Fruit fly (Drosophila melanogaster) whole organism, pupa: ENCODE results near the gene CG4287.
A peak's percentile ranks its signal among the peaks of the same experiment; 100 is the strongest.

Source experiments
- CG10348 ChIP-seq: fragments of 200-800 bp; sonication (Bioruptor generic); IDR thresholded peaks from 2 replicates; pipeline ENCODE4 v1.3.6; 2022; ENCODE audit warnings: missing biosample characterization, missing genetic modification characterization
- CG12605 ChIP-seq: fragments of 200-800 bp; sonication (Bioruptor generic); IDR thresholded peaks from 2 replicates; pipeline ENCODE4 v1.3.6; 2022; ENCODE audit warnings: missing biosample characterization, missing genetic modification characterization
- CG13204 ChIP-seq: fragments of 200-800 bp; sonication (Bioruptor generic); optimal IDR thresholded peaks from 2 replicates; lab custom pipeline; 2018; ENCODE audit warnings: missing biosample characterization, mild to moderate bottlenecking, missing genetic modification characterization, moderate library complexity
- CG14655 ChIP-seq: fragments of 200-800 bp; sonication (Bioruptor generic); optimal IDR thresholded peaks from 3 replicates; lab custom pipeline; 2017; ENCODE audit warnings: mild to moderate bottlenecking, missing biosample characterization, missing genetic modification reagents, missing genetic modification characterization
- CG15710 ChIP-seq: fragments of 200-800 bp; sonication (Bioruptor generic); optimal IDR thresholded peaks from 2 replicates; lab custom pipeline; 2018; ENCODE audit warnings: missing biosample characterization, mild to moderate bottlenecking, missing genetic modification characterization, moderate library complexity
- CG17806 ChIP-seq: fragments of 200-800 bp; sonication (Bioruptor generic); optimal IDR thresholded peaks from 2 replicates; lab custom pipeline; 2018; ENCODE audit warnings: missing biosample characterization, mild to moderate bottlenecking, missing genetic modification characterization, moderate library complexity
- CG32121 ChIP-seq: fragments of 200-800 bp; sonication (Bioruptor generic); IDR thresholded peaks from 2 replicates; pipeline ENCODE4 v1.3.6; 2022; ENCODE audit warnings: missing biosample characterization, missing genetic modification characterization
- CG34367 ChIP-seq: fragments of 200-800 bp; sonication (Bioruptor generic); optimal IDR thresholded peaks from 2 replicates; lab custom pipeline; 2018; ENCODE audit warnings: missing biosample characterization, mild to moderate bottlenecking, missing genetic modification characterization
- CG4496 ChIP-seq: fragments of 200-800 bp; sonication (Bioruptor generic); IDR thresholded peaks from 3 replicates; pipeline ENCODE4 v1.3.6; 2022; ENCODE audit warnings: missing biosample characterization, missing genetic modification characterization
- CG8159 ChIP-seq: fragments of 200-800 bp; sonication (Bioruptor generic); optimal IDR thresholded peaks from 3 replicates; lab custom pipeline; 2018; ENCODE audit warnings: missing biosample characterization, mild to moderate bottlenecking, missing genetic modification characterization, moderate library complexity
- CG8301 ChIP-seq: fragments of 200-800 bp; sonication (Bioruptor generic); optimal IDR thresholded peaks from 2 replicates; lab custom pipeline; 2018; ENCODE audit warnings: missing biosample characterization, mild to moderate bottlenecking, missing genetic modification characterization
- CG9948 ChIP-seq: fragments of 200-800 bp; sonication (Bioruptor generic); optimal IDR thresholded peaks from 2 replicates; lab custom pipeline; 2018; ENCODE audit warnings: missing biosample characterization, mild to moderate bottlenecking, missing genetic modification characterization, moderate library complexity
- D1 ChIP-seq: fragments of 200-800 bp; sonication (Bioruptor generic); optimal IDR thresholded peaks from 2 replicates; lab custom pipeline; 2018; ENCODE audit warnings: missing biosample characterization, mild to moderate bottlenecking, missing genetic modification characterization, moderate library complexity
- EcR ChIP-seq: fragments of 200-800 bp; sonication (Bioruptor generic); optimal IDR thresholded peaks from 3 replicates; lab custom pipeline; 2019; ENCODE audit warnings: missing biosample characterization, missing genetic modification characterization, mild to moderate bottlenecking, moderate library complexity, missing genetic modification reagents
- Ets98B ChIP-seq: fragments of 200-800 bp; sonication (Bioruptor generic); IDR thresholded peaks from 2 replicates; pipeline ENCODE4 v1.3.6; 2022; ENCODE audit warnings: missing biosample characterization, missing genetic modification characterization
- Pif1A ChIP-seq: fragments of 200-800 bp; sonication (Bioruptor generic); optimal IDR thresholded peaks from 3 replicates; lab custom pipeline; 2016; ENCODE audit warnings: missing biosample characterization, missing genetic modification characterization
- Pif1B ChIP-seq: fragments of 200-800 bp; sonication (Bioruptor generic); optimal IDR thresholded peaks from 3 replicates; lab custom pipeline; 2016; ENCODE audit warnings: missing biosample characterization, missing genetic modification characterization
- Snoo ChIP-seq: fragments of 200-800 bp; sonication (Bioruptor generic); optimal IDR thresholded peaks from 3 replicates; lab custom pipeline; 2017; ENCODE audit warnings: missing biosample characterization, mild to moderate bottlenecking, missing genetic modification characterization, inconsistent platforms
- fd96Ca ChIP-seq: fragments of 200-800 bp; sonication (Bioruptor generic); IDR thresholded peaks from 3 replicates; pipeline ENCODE4 v1.3.6; 2022; ENCODE audit warnings: missing biosample characterization, missing genetic modification characterization
- gl ChIP-seq: fragments of 200-800 bp; sonication (Bioruptor generic); optimal IDR thresholded peaks from 2 replicates; lab custom pipeline; 2018; ENCODE audit warnings: missing biosample characterization, mild to moderate bottlenecking, missing genetic modification characterization
- rn ChIP-seq: fragments of 200-800 bp; sonication (Bioruptor generic); IDR thresholded peaks from 2 replicates; pipeline ENCODE4 v1.3.6; 2022; ENCODE audit warnings: missing biosample characterization, missing genetic modification characterization

CG4287 gene

DNA sequence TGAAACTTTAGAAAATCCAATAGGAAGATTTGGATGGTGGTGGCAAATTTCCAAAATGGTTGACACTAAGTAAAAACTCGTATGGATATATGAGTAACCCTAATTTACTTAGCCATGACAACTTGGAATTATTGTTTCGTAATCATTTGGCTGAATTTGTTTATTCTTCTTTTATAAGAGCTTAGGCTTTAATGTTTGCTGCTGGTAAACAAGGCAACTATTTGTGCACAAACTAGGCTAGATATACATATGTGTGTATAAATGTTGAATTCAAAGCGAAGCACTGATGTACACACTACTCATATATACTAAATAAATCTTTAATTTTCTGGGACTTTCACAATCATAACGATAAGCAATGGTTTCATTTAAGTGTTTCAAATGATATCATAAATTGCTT, 42.3 kb upstream of the CG4287 start:
- no peak for TF ChIP-seq CG8159 (tag; lab: Kevin White, UChicago)
- no peak for TF ChIP-seq gl (tag; lab: Kevin White, UChicago)
- TF ChIP-seq CG12605 (GFP tag; lab: Robert Waterston, UW): no peak
- TF ChIP-seq CG32121: no peak
- TF ChIP-seq CG8301 (tag; lab: Kevin White, UChicago): no peak
- no peak for TF ChIP-seq Snoo (tag; lab: Kevin White, UChicago)
- no peak for TF ChIP-seq Ets98B (GFP tag; lab: Robert Waterston, UW)
- no peak for TF ChIP-seq Pif1B (GFP tag; lab: Kevin White, UChicago)
- no peak for TF ChIP-seq EcR
- no peak for TF ChIP-seq CG10348 (GFP tag; lab: Robert Waterston, UW)
- no peak for TF ChIP-seq CG15710 (tag; lab: Kevin White, UChicago)
- TF ChIP-seq rn (GFP tag; lab: Robert Waterston, UW): no peak
- no peak for TF ChIP-seq Pif1A (GFP tag; lab: Kevin White, UChicago)
- no peak for TF ChIP-seq CG34367 (tag; lab: Kevin White, UChicago)
- TF ChIP-seq CG17806 (tag; lab: Kevin White, UChicago): no peak
- TF ChIP-seq, all 21 proteins: peak for 0

- TF ChIP-seq Pif1A (GFP tag; lab: Kevin White, UChicago): no peak
- no peak for TF ChIP-seq CG32121
- TF ChIP-seq CG8159 (tag; lab: Kevin White, UChicago): peak; percentile 49
- TF ChIP-seq CG12605 (GFP tag; lab: Robert Waterston, UW): 0 out of 2 replicates have a peak, but pooled peaks have one; percentile 23
- no peak for TF ChIP-seq D1
- no peak for TF ChIP-seq CG10348 (GFP tag; lab: Robert Waterston, UW)
- TF ChIP-seq Ets98B (GFP tag; lab: Robert Waterston, UW): peak; percentile 19; the same call in 1 of the 2 replicates
- no peak for TF ChIP-seq Snoo (tag; lab: Kevin White, UChicago)
- TF ChIP-seq Pif1B (GFP tag; lab: Kevin White, UChicago): no peak
- 0 out of 3 replicates have a peak, but pooled peaks have one; percentile 43 for TF ChIP-seq fd96Ca
- TF ChIP-seq CG4496: no peak
- TF ChIP-seq, all 21 proteins: peak for 4
These were observed 41.2 kb upstream of the CG4287 start for dm6 chr3R:16004691-16005474.

DNA sequence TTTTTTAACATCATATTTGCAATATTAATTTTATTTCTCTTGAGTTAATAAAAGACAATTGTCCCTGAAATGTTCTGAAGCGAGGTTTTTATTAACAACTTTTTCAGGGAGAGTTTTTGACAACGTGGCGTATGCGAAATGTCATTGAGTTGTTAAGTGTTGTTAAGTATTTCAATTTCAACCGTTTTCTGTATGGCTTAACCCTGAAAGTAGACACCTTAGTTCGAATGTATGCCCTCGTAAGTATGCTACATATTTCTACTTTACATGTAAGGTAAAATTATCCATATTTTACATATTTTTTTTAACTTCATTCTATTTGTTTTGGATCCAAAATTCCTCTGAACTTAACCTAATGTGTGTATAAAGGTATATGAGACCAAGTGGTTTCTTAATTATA, 40.3 kb upstream of the CG4287 start:
- TF ChIP-seq fd96Ca (no peak), Pif1A (GFP tag; lab: Kevin White, UChicago) (no peak), CG4496 (no peak), CG12605 (GFP tag; lab: Robert Waterston, UW) (no peak), Snoo (tag; lab: Kevin White, UChicago) (no peak)

DNA sequence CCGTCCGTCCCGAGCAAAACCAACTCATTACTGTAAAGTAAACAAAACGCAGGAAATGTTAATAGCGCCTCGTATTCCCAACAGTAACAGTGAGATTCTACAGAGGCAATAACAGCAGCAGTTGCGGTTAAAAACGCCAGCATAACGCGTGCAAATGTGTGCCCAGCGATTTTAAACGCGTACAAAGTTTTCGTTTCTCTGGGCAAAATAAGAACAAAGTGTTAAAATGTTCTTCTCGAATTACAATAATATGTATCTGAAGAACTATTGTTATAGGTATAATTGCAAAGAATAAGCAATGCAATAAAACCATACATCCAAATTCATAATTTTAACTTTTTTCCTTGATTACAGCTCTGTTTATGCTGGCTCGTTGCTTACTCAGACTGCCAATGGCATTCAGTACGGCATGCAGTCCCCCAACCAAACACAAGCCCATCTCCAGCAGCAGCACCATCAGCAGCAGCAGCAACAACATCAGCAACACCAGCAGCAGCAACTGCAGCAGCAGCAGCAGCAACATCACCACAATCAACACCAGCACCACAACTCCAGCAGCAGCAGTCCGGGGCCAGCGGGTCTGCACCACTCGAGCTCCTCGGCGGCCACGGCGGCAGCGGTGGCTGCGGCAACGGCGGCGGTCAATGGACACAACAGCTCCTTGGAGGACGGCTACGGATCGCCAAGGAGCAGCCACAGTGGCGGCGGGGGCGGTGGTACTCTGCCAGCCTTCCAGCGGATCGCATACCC, 35.5 kb upstream of the CG4287 start:
- no peak for TF ChIP-seq CG17806 (tag; lab: Kevin White, UChicago)
- TF ChIP-seq CG34367 (tag; lab: Kevin White, UChicago): no peak
- TF ChIP-seq D1: no peak
- TF ChIP-seq CG13204 (GFP tag; lab: Kevin White, UChicago): no peak
- no peak for TF ChIP-seq CG14655 (GFP tag; lab: Kevin White, UChicago)
- TF ChIP-seq CG8159 (tag; lab: Kevin White, UChicago): no peak
- no peak for TF ChIP-seq Snoo (tag; lab: Kevin White, UChicago)
- TF ChIP-seq EcR: no peak
- TF ChIP-seq CG8301 (tag; lab: Kevin White, UChicago): no peak
- no peak for TF ChIP-seq fd96Ca
- no peak for TF ChIP-seq CG9948 (tag; lab: Kevin White, UChicago)
- TF ChIP-seq gl (tag; lab: Kevin White, UChicago): no peak

- TF ChIP-seq Pif1B (GFP tag; lab: Kevin White, UChicago) (no peak), CG14655 (GFP tag; lab: Kevin White, UChicago) (no peak), EcR (no peak), CG17806 (tag; lab: Kevin White, UChicago) (no peak), Pif1A (GFP tag; lab: Kevin White, UChicago) (no peak), CG4496 (no peak), CG32121 (no peak), fd96Ca (no peak)
- TF ChIP-seq, all 21 proteins: peak for 0
These were observed 30.9 kb upstream of the CG4287 start for dm6 chr3R:15994573-15994869.

- TF ChIP-seq CG17806 (tag; lab: Kevin White, UChicago): no peak
- TF ChIP-seq Ets98B (GFP tag; lab: Robert Waterston, UW): no peak; the same call in 1 of the 2 replicates
- no peak for TF ChIP-seq Pif1B (GFP tag; lab: Kevin White, UChicago)
- TF ChIP-seq rn (GFP tag; lab: Robert Waterston, UW): no peak
- peak; percentile 81 for TF ChIP-seq CG13204 (GFP tag; lab: Kevin White, UChicago)
- no peak for TF ChIP-seq CG15710 (tag; lab: Kevin White, UChicago)
- TF ChIP-seq CG4496: peak; percentile 54; the same call in 1 of the 3 replicates
- TF ChIP-seq CG8301 (tag; lab: Kevin White, UChicago): no peak
- TF ChIP-seq CG32121: peak; percentile 31; the same call in 1 of the 2 replicates
- TF ChIP-seq CG12605 (GFP tag; lab: Robert Waterston, UW): peak; percentile 58
- peak; percentile 14 for TF ChIP-seq CG14655 (GFP tag; lab: Kevin White, UChicago)
These were observed 30.3 kb upstream of the CG4287 start for dm6 chr3R:15993815-15994572.
